Fruit fly (Drosophila melanogaster) S2 (cell line): Measurements from ENCODE around the gene CG13131.

ENCODE experiments used
- CG8478 ChIP-seq: fragments of >200 bp; optimal IDR thresholded peaks from 2 replicates; lab custom pipeline; 2018
- CTCF ChIP-seq, 2 experiments: fragments of >200 bp; optimal IDR thresholded peaks; 2 replicates each; lab custom pipeline; 2018

The CG13131 gene

DNA sequence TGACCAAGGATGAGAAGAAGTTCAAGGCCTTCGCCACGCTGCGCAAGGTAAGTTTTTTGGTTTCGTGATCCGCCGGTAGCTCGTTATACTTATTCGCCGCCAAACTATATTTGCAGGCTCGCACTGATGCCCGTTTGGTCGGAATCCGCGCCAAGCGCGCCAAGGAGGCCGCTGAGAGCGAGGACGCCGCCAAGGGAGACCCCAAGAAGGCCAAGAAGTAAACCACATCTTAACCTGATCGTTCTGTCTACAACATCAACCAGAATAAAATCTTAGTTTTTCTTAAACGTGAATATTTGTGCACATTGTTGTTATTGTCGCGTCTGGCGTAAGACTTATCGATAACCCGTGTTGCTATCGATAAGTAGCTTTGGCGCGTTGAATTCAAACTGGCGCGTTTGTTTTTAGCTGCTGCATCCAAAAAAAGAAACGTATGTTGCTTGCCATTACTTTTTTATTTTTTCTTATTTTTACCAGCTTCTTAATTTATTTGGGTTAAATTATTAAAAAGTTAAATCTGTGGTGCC lies 49.0 kb downstream of the CG13131 start:
- no peak for TF ChIP-seq CG8478 (lab: Kevin White, UChicago)

DNA sequence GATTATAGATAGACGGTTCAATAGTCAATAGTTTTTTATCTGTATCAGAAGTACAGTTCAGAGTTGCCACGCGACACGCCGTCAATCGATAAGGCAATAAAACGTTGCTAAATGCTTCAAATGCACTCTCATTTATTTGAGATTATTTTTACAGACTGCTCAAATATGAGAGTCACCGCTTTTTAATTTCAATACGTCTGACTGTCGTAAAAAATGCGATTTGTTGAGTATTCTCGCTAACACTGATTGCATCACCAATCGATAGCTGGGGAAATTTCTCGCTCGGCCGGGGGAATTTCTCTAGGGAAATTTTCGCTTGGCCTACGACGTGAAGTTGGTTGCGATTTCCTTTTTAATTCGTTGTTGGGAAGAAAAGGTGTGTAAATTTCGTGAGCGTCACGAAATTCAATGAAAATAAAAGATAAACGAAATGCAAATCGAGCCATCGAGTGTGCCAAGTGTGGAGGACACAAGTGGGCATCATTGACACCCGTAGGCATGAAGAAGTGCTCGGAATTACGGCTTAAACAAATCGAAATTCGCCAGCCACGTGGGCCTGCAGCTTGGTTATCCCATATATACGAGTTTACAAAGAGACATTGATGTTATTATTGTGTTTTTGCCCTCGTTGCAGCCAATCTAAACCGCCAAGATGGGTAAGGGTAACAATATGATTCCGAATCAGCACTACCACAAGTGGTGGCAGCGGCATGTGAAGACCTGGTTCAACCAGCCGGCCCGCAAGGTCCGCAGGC lies 50.1 kb downstream of the CG13131 start, which contains the start of the genes Dref and RpL13:
Gene Dref, minus strand, starts transcription at position 247 of the 755 bp plus-strand sequence.
Gene RpL13, plus strand, starts transcription at position 331 of the 755 bp plus-strand sequence.
- TF ChIP-seq CTCF (optimal IDR thresholded peaks at IDR 0.05; lab: Kevin White, UChicago) (no peak), CG8478 (lab: Kevin White, UChicago) (no peak)

dm6 chr2L:9963603-9964042 lies 53.6 kb downstream of the CG13131 start, which contains the start of gene CG5850:
CG5850 (minus strand) TSS chr2L:9963949.
- TF ChIP-seq CG8478 (lab: Kevin White, UChicago) = no peak
- no peak for TF ChIP-seq CTCF (optimal IDR thresholded peaks at IDR 0.05; lab: Kevin White, UChicago)
